Fruit fly (Drosophila melanogaster) whole organism, embryonic: ENCODE data around the gene pros.
A peak's percentile ranks its signal among the peaks of the same experiment; 100 is the strongest.

Source experiments
- B-H2 ChIP-seq: fragments of 200-800 bp; sonication (Bioruptor generic); optimal IDR thresholded peaks from 2 replicates; lab custom pipeline; 2018; ENCODE audit warnings: missing biosample characterization, mild to moderate bottlenecking, missing genetic modification characterization
- C15 ChIP-seq: fragments of 200-800 bp; sonication (Bioruptor generic); IDR thresholded peaks from 3 replicates; pipeline ENCODE4 v1.3.6; 2022; ENCODE audit warnings: missing biosample characterization, missing genetic modification characterization
- CG10147 ChIP-seq: fragments of 200-800 bp; sonication (Bioruptor generic); optimal IDR thresholded peaks from 2 replicates; lab custom pipeline; 2019; ENCODE audit warnings: missing biosample characterization, mild to moderate bottlenecking, missing genetic modification characterization, moderate library complexity
- CG10274 ChIP-seq: fragments of 200-800 bp; sonication (Bioruptor generic); optimal IDR thresholded peaks from 3 replicates; lab custom pipeline; 2017; ENCODE audit warnings: missing biosample characterization, mild to moderate bottlenecking, missing genetic modification characterization
- CG11723 ChIP-seq: fragments of 200-800 bp; sonication (Bioruptor generic); optimal IDR thresholded peaks from 2 replicates; lab custom pipeline; 2017; ENCODE audit warnings: missing biosample characterization, mild to moderate bottlenecking, missing genetic modification characterization
- CG1233 ChIP-seq: fragments of 200-800 bp; sonication (Bioruptor generic); optimal IDR thresholded peaks from 4 replicates; lab custom pipeline; 2018; ENCODE audit warnings: missing biosample characterization, mild to moderate bottlenecking, missing genetic modification characterization
- CG14710 ChIP-seq: fragments of 200-800 bp; sonication (Bioruptor generic); optimal IDR thresholded peaks from 3 replicates; lab custom pipeline; 2019; ENCODE audit warnings: missing biosample characterization, mild to moderate bottlenecking, missing genetic modification characterization, moderate library complexity
- CG16813 ChIP-seq: fragments of 200-800 bp; sonication (Bioruptor generic); IDR thresholded peaks from 3 replicates; pipeline ENCODE4 v1.3.6; 2022; ENCODE audit warnings: missing biosample characterization, missing genetic modification characterization; ENCODE audit not compliant: partially characterized antibody
- CG2202 ChIP-seq: fragments of 200-800 bp; sonication (Bioruptor generic); optimal IDR thresholded peaks from 2 replicates; lab custom pipeline; 2018; ENCODE audit warnings: missing biosample characterization, mild to moderate bottlenecking, missing genetic modification characterization
- CG31388 ChIP-seq: fragments of 200-800 bp; sonication (Bioruptor generic); optimal IDR thresholded peaks from 2 replicates; lab custom pipeline; 2016; ENCODE audit warnings: missing biosample characterization, missing genetic modification characterization
- CG3163 ChIP-seq: fragments of 200-800 bp; sonication (Bioruptor generic); optimal IDR thresholded peaks from 3 replicates; lab custom pipeline; 2016; ENCODE audit warnings: missing biosample characterization, missing genetic modification characterization
- CG3726 ChIP-seq: fragments of 200-800 bp; sonication (Bioruptor generic); IDR thresholded peaks from 3 replicates; pipeline ENCODE4, ENCODE4 v1.3.6; 2022; ENCODE audit warnings: missing biosample characterization, missing genetic modification characterization
- CG42726 ChIP-seq: fragments of 200-800 bp; sonication (Bioruptor generic); IDR thresholded peaks from 2 replicates; pipeline ENCODE4 v1.3.6; 2022; ENCODE audit warnings: missing biosample characterization, missing genetic modification characterization; ENCODE audit not compliant: partially characterized antibody
- CG7987 ChIP-seq: fragments of 200-800 bp; sonication (Bioruptor generic); optimal IDR thresholded peaks from 2 replicates; lab custom pipeline; 2018; ENCODE audit warnings: missing biosample characterization, mild to moderate bottlenecking, missing genetic modification characterization, moderate library complexity
- CG8089 ChIP-seq: fragments of 200-800 bp; sonication (Bioruptor generic); optimal IDR thresholded peaks from 3 replicates; lab custom pipeline; 2016; ENCODE audit warnings: missing biosample characterization, missing genetic modification characterization
- CG8944 ChIP-seq: fragments of 200-800 bp; sonication (Bioruptor generic); optimal IDR thresholded peaks from 3 replicates; lab custom pipeline; 2016; ENCODE audit warnings: missing biosample characterization, missing genetic modification characterization
- CG9437 ChIP-seq: fragments of 200-800 bp; sonication (Bioruptor generic); optimal IDR thresholded peaks from 2 replicates; lab custom pipeline; 2018; ENCODE audit warnings: missing biosample characterization, mild to moderate bottlenecking, missing genetic modification characterization
- D19A ChIP-seq: fragments of 200-800 bp; optimal IDR thresholded peaks from 3 replicates; lab custom pipeline; 2019; ENCODE audit warnings: missing biosample characterization, mild to moderate bottlenecking, missing genetic modification characterization, moderate library complexity
- Dad ChIP-seq: fragments of 200-800 bp; sonication (Bioruptor generic); optimal IDR thresholded peaks from 3 replicates; lab custom pipeline; 2016; ENCODE audit warnings: missing biosample characterization, missing genetic modification characterization
- Dp ChIP-seq: fragments of 200-800 bp; sonication (Bioruptor generic); optimal IDR thresholded peaks from 2 replicates; lab custom pipeline; 2018; ENCODE audit warnings: missing biosample characterization, mild to moderate bottlenecking, missing genetic modification characterization, moderate library complexity
- Hand ChIP-seq: fragments of 200-800 bp; sonication (Bioruptor generic); optimal IDR thresholded peaks from 2 replicates; lab custom pipeline; 2017; ENCODE audit warnings: mild to moderate bottlenecking, missing biosample characterization, missing genetic modification reagents, missing genetic modification characterization
- HmgD ChIP-seq: fragments of 200-800 bp; sonication (Bioruptor generic); optimal IDR thresholded peaks from 3 replicates; lab custom pipeline; 2016; ENCODE audit warnings: missing biosample characterization, missing genetic modification characterization
- Hsf ChIP-seq: fragments of 200-800 bp; sonication (Bioruptor generic); optimal IDR thresholded peaks from 3 replicates; lab custom pipeline; 2016; ENCODE audit warnings: missing biosample characterization, missing genetic modification characterization
- MBD-R2 ChIP-seq: fragments of 200-800 bp; sonication (Bioruptor generic); IDR thresholded peaks from 2 replicates; pipeline ENCODE4 v1.3.6; 2022; ENCODE audit warnings: missing biosample characterization, missing genetic modification characterization
- NC2α ChIP-seq: fragments of 200-800 bp; sonication (Bioruptor generic); optimal IDR thresholded peaks from 2 replicates; lab custom pipeline; 2016; ENCODE audit warnings: missing biosample characterization, missing genetic modification characterization
- Nf-YB ChIP-seq: fragments of 200-800 bp; sonication (Bioruptor generic); optimal IDR thresholded peaks from 3 replicates; lab custom pipeline; 2019; ENCODE audit warnings: missing biosample characterization, mild to moderate bottlenecking, missing genetic modification characterization, moderate library complexity
- NfI ChIP-seq: fragments of 200-800 bp; sonication (Bioruptor generic); optimal IDR thresholded peaks from 3 replicates; lab custom pipeline; 2018; ENCODE audit warnings: missing biosample characterization, mild to moderate bottlenecking, missing genetic modification characterization, moderate library complexity
- Rx ChIP-seq: fragments of 200-800 bp; sonication (Bioruptor generic); IDR thresholded peaks from 2 replicates; pipeline ENCODE4 v1.3.6; 2022; ENCODE audit warnings: missing biosample characterization, missing genetic modification characterization
- Six4 ChIP-seq: fragments of 200-800 bp; sonication (Bioruptor generic); optimal IDR thresholded peaks from 2 replicates; lab custom pipeline; 2016; ENCODE audit warnings: missing biosample characterization, missing genetic modification characterization
- Stat92E ChIP-seq, 3 experiments: fragments of >200 bp in 2 of 3; fragments of 200-800 bp in 1 of 3; sonication (Bioruptor generic) in 1 of 3; optimal IDR thresholded peaks; 2 replicates each; lab custom pipeline; 2017 to 2019; ENCODE audit warnings: missing biosample characterization in 3 of 3, missing genetic modification characterization in 3 of 3, mild to moderate bottlenecking in 1 of 3, moderate library complexity in 1 of 3
- bcd ChIP-seq: fragments of 200-800 bp; sonication (Bioruptor generic); optimal IDR thresholded peaks from 2 replicates; lab custom pipeline; 2017; ENCODE audit warnings: missing biosample characterization, mild to moderate bottlenecking, missing genetic modification characterization
- cg ChIP-seq: fragments of 200-800 bp; sonication (Bioruptor generic); optimal IDR thresholded peaks from 3 replicates; lab custom pipeline; 2019; ENCODE audit warnings: missing biosample characterization, mild to moderate bottlenecking, missing genetic modification characterization, moderate library complexity
- dmrt11E ChIP-seq: fragments of 200-800 bp; sonication (Bioruptor generic); optimal IDR thresholded peaks from 3 replicates; lab custom pipeline; 2018; ENCODE audit warnings: missing biosample characterization, mild to moderate bottlenecking, missing genetic modification characterization, moderate library complexity
- dmrt99B ChIP-seq: fragments of 200-800 bp; sonication (Bioruptor generic); optimal IDR thresholded peaks from 2 replicates; lab custom pipeline; 2018; ENCODE audit warnings: missing biosample characterization, mild to moderate bottlenecking, missing genetic modification characterization, moderate library complexity
- en ChIP-seq: fragments of 200-800 bp; sonication (Bioruptor generic); optimal IDR thresholded peaks from 2 replicates; lab custom pipeline; 2016; ENCODE audit warnings: missing biosample characterization, missing genetic modification characterization
- esg ChIP-seq: fragments of 200-800 bp; sonication (Bioruptor generic); conservative IDR thresholded peaks from 2 replicates; pipeline ENCODE4 v1.3.6; 2022; ENCODE audit warnings: missing biosample characterization, missing genetic modification characterization
- ftz-f1 ChIP-seq: fragments of 200-800 bp; sonication (Bioruptor generic); optimal IDR thresholded peaks from 2 replicates; lab custom pipeline; 2016; ENCODE audit warnings: missing biosample characterization, missing genetic modification characterization
- fu2 ChIP-seq: fragments of 200-800 bp; sonication (Bioruptor generic); optimal IDR thresholded peaks from 2 replicates; lab custom pipeline; 2016; ENCODE audit warnings: missing biosample characterization, missing genetic modification characterization
- gro ChIP-seq: fragments of 200-800 bp; sonication (Bioruptor generic); optimal IDR thresholded peaks from 2 replicates; lab custom pipeline; 2016; ENCODE audit warnings: missing biosample characterization, missing genetic modification characterization
- her ChIP-seq: fragments of 200-800 bp; sonication (Bioruptor generic); optimal IDR thresholded peaks from 2 replicates; lab custom pipeline; 2016; ENCODE audit warnings: missing biosample characterization, missing genetic modification characterization
- ken ChIP-seq: fragments of 200-800 bp; sonication (Bioruptor generic); IDR thresholded peaks from 3 replicates; pipeline ENCODE4 v1.3.6; 2022; ENCODE audit warnings: missing biosample characterization, missing genetic modification characterization
- lbe ChIP-seq: fragments of 200-800 bp; sonication (Bioruptor generic); optimal IDR thresholded peaks from 2 replicates; lab custom pipeline; 2016; ENCODE audit warnings: missing biosample characterization, mild to moderate bottlenecking, missing genetic modification characterization
- prd ChIP-seq, 3 experiments: fragments of >200 bp in 2 of 3; fragments of 200-800 bp in 1 of 3; sonication (Bioruptor generic) in 1 of 3; optimal IDR thresholded peaks in 2 of 3; IDR thresholded peaks in 1 of 3; 2 replicates in 2 of 3; 3 replicates in 1 of 3; pipeline versions ENCODE4 v1.3.6 to Lab custom; 2017 to 2022; ENCODE audit warnings: missing biosample characterization in 1 of 3, missing genetic modification characterization in 1 of 3
- ro ChIP-seq: fragments of 200-800 bp; sonication (Bioruptor generic); IDR thresholded peaks from 2 replicates; pipeline ENCODE4 v1.3.6; 2022; ENCODE audit warnings: missing biosample characterization, missing genetic modification characterization
- sima ChIP-seq: fragments of 200-800 bp; sonication (Bioruptor generic); optimal IDR thresholded peaks from 2 replicates; lab custom pipeline; 2016; ENCODE audit warnings: missing biosample characterization, missing genetic modification characterization
- sisA ChIP-seq: fragments of 200-800 bp; sonication (Bioruptor generic); IDR thresholded peaks from 2 replicates; pipeline ENCODE4 v1.3.6; 2022; ENCODE audit warnings: missing biosample characterization, missing genetic modification characterization
- slp2 ChIP-seq: fragments of 200-800 bp; sonication (Bioruptor generic); optimal IDR thresholded peaks from 2 replicates; lab custom pipeline; 2016; ENCODE audit warnings: missing biosample characterization, missing genetic modification characterization
- stwl ChIP-seq: fragments of 200-800 bp; sonication (Bioruptor generic); optimal IDR thresholded peaks from 3 replicates; lab custom pipeline; 2018; ENCODE audit warnings: missing biosample characterization, mild to moderate bottlenecking, missing genetic modification characterization, moderate library complexity
- tgo ChIP-seq: fragments of 200-800 bp; sonication (Bioruptor generic); IDR thresholded peaks from 3 replicates; pipeline ENCODE4 v1.3.6; 2022; ENCODE audit warnings: missing biosample characterization, missing genetic modification characterization
- twi ChIP-seq: fragments of 200-800 bp; optimal IDR thresholded peaks from 2 replicates; lab custom pipeline; 2019; ENCODE audit warnings: missing biosample characterization, mild to moderate bottlenecking, missing genetic modification characterization, moderate library complexity

pros gene

DNA sequence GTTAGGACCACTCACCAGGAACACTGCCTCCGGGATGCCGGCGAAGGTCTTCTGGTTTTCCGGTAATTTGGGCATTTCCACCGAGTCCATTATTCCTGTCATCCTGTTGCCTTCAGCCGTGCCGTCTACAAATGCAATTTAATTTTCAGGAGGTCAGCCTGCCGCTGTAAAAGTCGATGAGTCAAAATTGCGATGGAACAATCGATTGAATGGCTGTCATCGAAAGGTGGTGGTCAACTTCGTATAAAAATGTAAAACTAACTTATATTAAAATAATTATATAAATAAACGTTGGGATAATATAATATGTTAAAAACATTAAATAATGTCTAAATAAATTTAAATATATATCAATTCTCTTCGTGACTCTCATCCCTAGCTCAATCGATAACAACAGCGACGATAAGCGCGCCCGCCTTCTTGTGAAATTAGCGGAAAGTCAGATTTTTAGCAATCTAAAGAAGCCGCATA, 81.4 kb downstream of the pros start, which contains the start of the genes mgr and Irbp (continued):
- TF ChIP-seq cg (GFP tag; lab: Kevin White, UChicago): no peak
- no peak for TF ChIP-seq en
- no peak for TF ChIP-seq CG8944 (GFP tag; lab: Kevin White, UChicago)
- TF ChIP-seq her (GFP tag; lab: Kevin White, UChicago): no peak
- TF ChIP-seq gro (GFP tag; lab: Kevin White, UChicago): no peak
- TF ChIP-seq prd (optimal IDR thresholded peaks at IDR 0.05; lab: Kevin White, UChicago): no peak
- peak; percentile 97 for TF ChIP-seq prd (GFP tag; IDR thresholded peaks at IDR 0.05; lab: Robert Waterston, UW)
- peak; percentile 87 for TF ChIP-seq twi (tag; lab: Kevin White, UChicago)
- TF ChIP-seq sisA (GFP tag; lab: Robert Waterston, UW): peak; percentile 91
- peak; percentile 73 for TF ChIP-seq Nf-YB (GFP tag; lab: Kevin White, UChicago)
- peak; percentile 50 for TF ChIP-seq Hsf (GFP tag; lab: Kevin White, UChicago)
- no peak for TF ChIP-seq lbe
- TF ChIP-seq CG10147 (GFP tag; lab: Kevin White, UChicago): peak; percentile 92
- no peak for TF ChIP-seq HmgD (GFP tag; lab: Kevin White, UChicago)
- peak; percentile 95 for TF ChIP-seq dmrt11E (tag; lab: Kevin White, UChicago)
- TF ChIP-seq CG11723 (GFP tag; lab: Kevin White, UChicago): peak; percentile 85
- peak; percentile 91 for TF ChIP-seq esg (GFP tag; lab: Robert Waterston, UW)
- TF ChIP-seq CG42726: no peak
- peak; percentile 68 for TF ChIP-seq Dp (GFP tag; lab: Kevin White, UChicago)
- TF ChIP-seq fu2 (GFP tag; lab: Kevin White, UChicago): peak; percentile 50
- peak; percentile 88 for TF ChIP-seq bcd (GFP tag; lab: Kevin White, UChicago)
- peak; percentile 59 for TF ChIP-seq Dad
- TF ChIP-seq Six4 (GFP tag; lab: Kevin White, UChicago): peak; percentile 87
- TF ChIP-seq CG2202: peak; percentile 83
- TF ChIP-seq Stat92E (GFP tag; optimal IDR thresholded peaks at IDR 0.05; lab: Kevin White, UChicago): peak in 1 of 3 experiments; percentile 77
- no peak for TF ChIP-seq dmrt99B (tag; lab: Kevin White, UChicago)
- TF ChIP-seq MBD-R2: peak; percentile 97
- TF ChIP-seq Hand: peak; percentile 61
- TF ChIP-seq CG16813 (GFP tag; lab: Robert Waterston, UW): peak; percentile 83
- no peak for TF ChIP-seq NC2α (GFP tag; lab: Kevin White, UChicago)
- TF ChIP-seq CG31388 (GFP tag; lab: Kevin White, UChicago): peak; percentile 65
- TF ChIP-seq CG14710 (tag; lab: Kevin White, UChicago): peak; percentile 94
- no peak for TF ChIP-seq CG7987 (GFP tag; lab: Kevin White, UChicago)
- TF ChIP-seq CG9437: peak; percentile 76
- TF ChIP-seq CG1233 (GFP tag; lab: Kevin White, UChicago): peak; percentile 91
- peak; percentile 85 for TF ChIP-seq D19A (tag; lab: Kevin White, UChicago)
- no peak for TF ChIP-seq CG8089 (GFP tag; lab: Kevin White, UChicago)
- TF ChIP-seq CG3726 (GFP tag; lab: Robert Waterston, UW): peak; percentile 85
- peak; percentile 4 for TF ChIP-seq CG3163
- TF ChIP-seq tgo (GFP tag; lab: Robert Waterston, UW): peak; percentile 96
- TF ChIP-seq ftz-f1 (GFP tag; lab: Kevin White, UChicago): peak; percentile 23
- TF ChIP-seq NfI (GFP tag; lab: Kevin White, UChicago): peak; percentile 91
- peak; percentile 80 for TF ChIP-seq stwl (tag; lab: Kevin White, UChicago)
- no peak for TF ChIP-seq CG10274 (GFP tag; lab: Kevin White, UChicago)
- TF ChIP-seq slp2: peak; percentile 10
- TF ChIP-seq B-H2: peak; percentile 86
- peak; percentile 90 for TF ChIP-seq C15 (GFP tag; lab: Robert Waterston, UW)
- no peak for TF ChIP-seq sima (GFP tag; lab: Kevin White, UChicago)
- peak; percentile 84 for TF ChIP-seq ro
- peak; percentile 79 for TF ChIP-seq Rx (GFP tag; lab: Robert Waterston, UW)
- TF ChIP-seq ken (GFP tag; lab: Robert Waterston, UW): peak; percentile 86
